Fruit fly (Drosophila melanogaster) Kc167 (cell line): ENCODE results near the gene VhaAC39-1.

Source experiments
- Sin3A ChIP-seq: fragments of >200 bp; optimal IDR thresholded peaks from 2 replicates; lab custom pipeline; 2018; ENCODE audit warnings: missing external identifiers
- h ChIP-seq: fragments of >200 bp; optimal IDR thresholded peaks from 3 replicates; lab custom pipeline; 2018; ENCODE audit warnings: missing external identifiers
- insv ChIP-seq: fragments of >200 bp; optimal IDR thresholded peaks from 3 replicates; lab custom pipeline; 2018; ENCODE audit warnings: missing external identifiers
- psq ChIP-seq: fragments of >200 bp; optimal IDR thresholded peaks from 2 replicates; lab custom pipeline; 2017; ENCODE audit warnings: missing external identifiers
- ttk ChIP-seq: sonication (Bioruptor generic); optimal IDR thresholded peaks from 2 replicates; lab custom pipeline; 2017; ENCODE audit warnings: missing external identifiers

DNA sequence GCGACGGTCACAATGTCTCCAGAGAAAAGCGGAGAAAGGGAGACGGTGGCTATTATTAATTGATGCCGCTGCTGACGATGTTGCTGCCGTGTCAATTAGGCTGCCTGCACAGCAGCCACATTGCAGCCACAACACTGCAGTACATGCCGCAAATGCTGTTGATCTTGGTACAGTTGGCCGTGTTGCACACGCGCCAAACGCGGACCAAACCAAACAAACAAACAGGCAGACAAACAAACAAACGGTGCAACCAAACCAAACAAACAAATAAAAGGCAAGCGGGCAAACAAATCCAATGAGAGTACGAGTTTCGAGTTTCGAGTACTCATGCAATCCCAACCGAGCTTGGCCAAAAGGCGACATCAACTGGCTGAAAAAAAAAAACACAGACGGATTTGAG, 48.3 kb upstream of the VhaAC39-1 start:
- TF ChIP-seq psq (lab: Kevin White, UChicago), result no peak
- no peak for TF ChIP-seq Sin3A (lab: Kevin White, UChicago)
- no peak for TF ChIP-seq h (lab: Kevin White, UChicago)
- no peak for TF ChIP-seq ttk (lab: Kevin White, UChicago)
- TF ChIP-seq insv, result no peak
